Fruit fly (Drosophila melanogaster): Measurements from ENCODE around the gene mtm.

DNA sequence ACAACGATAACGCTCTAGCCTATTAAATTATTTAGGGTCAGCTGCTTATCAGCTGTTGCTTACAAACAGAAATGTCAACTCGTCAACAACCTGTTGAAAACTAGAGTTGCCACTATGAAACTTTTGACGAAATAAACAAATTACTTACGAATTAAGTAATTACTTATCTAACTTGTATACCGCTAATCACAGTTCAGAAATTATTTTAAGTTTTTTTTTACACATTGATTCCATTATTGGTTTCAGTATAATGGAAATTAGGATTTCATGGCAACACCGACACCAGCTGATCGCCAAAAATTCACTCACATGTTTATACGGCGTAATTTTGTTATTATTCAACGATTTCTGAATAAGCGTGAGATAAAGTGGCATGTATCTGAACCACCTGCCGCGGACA lies 1.0 kb upstream of the mtm start, which contains the start of the genes CG9117 and CG31643:
- TF ChIP-seq CG9948 (tag; optimal IDR thresholded peaks at IDR 0.05) (peak; percentile 24), D1 (tag; optimal IDR thresholded peaks at IDR 0.05) (no peak), CG34367 (tag; optimal IDR thresholded peaks at IDR 0.05) (no peak), rn (GFP tag; IDR thresholded peaks at IDR 0.05) (no peak), CG13204 (GFP tag; optimal IDR thresholded peaks at IDR 0.05) (no peak), CG8159 (tag; optimal IDR thresholded peaks at IDR 0.05) (no peak), CG15710 (tag; optimal IDR thresholded peaks at IDR 0.05) (peak; percentile 68), Ets98B (GFP tag; IDR thresholded peaks at IDR 0.05) (peak; percentile 41), Pif1A (GFP tag; optimal IDR thresholded peaks at IDR 0.05) (no peak), CG17806 (tag; optimal IDR thresholded peaks at IDR 0.05) (peak; percentile 39)
